Worm (Caenorhabditis elegans): ENCODE data around the gene srx-137.

DNA sequence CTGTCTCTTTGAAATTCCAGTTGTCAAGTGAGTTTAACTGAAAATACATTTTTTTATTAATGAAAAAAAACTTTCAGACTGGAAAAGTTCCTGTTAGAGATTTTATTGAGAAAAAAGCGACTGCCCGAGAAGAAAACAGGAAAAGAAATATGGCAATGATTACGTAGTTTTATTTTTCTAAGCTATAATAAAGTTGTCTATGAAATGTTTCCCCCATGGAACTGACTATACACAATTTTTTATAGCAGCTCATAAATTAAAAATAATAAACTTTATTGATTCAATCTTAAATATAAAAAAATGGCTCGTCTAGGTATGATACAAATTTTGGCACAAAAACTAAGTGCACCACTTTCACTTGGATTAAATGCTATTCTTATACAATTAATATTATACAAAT is 39.9 kb downstream of the srx-137 start, which contains the start of gene C06B3.1:
- no peak for TF ChIP-seq R02D3.7 (tag; optimal IDR thresholded peaks at IDR 0.05)
- no peak for TF ChIP-seq pqm-1 (tag; optimal IDR thresholded peaks at IDR 0.05)
- no peak for TF ChIP-seq snpc-4 (tag; optimal IDR thresholded peaks at IDR 0.05)
- TF ChIP-seq skn-1 (tag; optimal IDR thresholded peaks at IDR 0.05) = no peak
- no peak for TF ChIP-seq aly-2 (tag; optimal IDR thresholded peaks at IDR 0.05)
- TF ChIP-seq nhr-12 (tag; optimal IDR thresholded peaks at IDR 0.05) = no peak
- TF ChIP-seq nhr-77 (tag; optimal IDR thresholded peaks at IDR 0.05) = no peak
- TF ChIP-seq nhr-25 (tag; optimal IDR thresholded peaks at IDR 0.05) = no peak
- no peak for TF ChIP-seq mdl-1 (tag; optimal IDR thresholded peaks at IDR 0.05)
- TF ChIP-seq lin-39 (tag; optimal IDR thresholded peaks at IDR 0.05) = no peak
- TF ChIP-seq mml-1 (tag; optimal IDR thresholded peaks at IDR 0.05) = no peak
- no peak for TF ChIP-seq ama-1 (optimal IDR thresholded peaks at IDR 0.05)
- no peak for TF ChIP-seq nfya-1 (tag; optimal IDR thresholded peaks at IDR 0.05; ENCODE audit: insufficient read depth)
- TF ChIP-seq jun-1 (tag; optimal IDR thresholded peaks at IDR 0.05) = no peak

All from whole organism, L3 larva.